Fruit fly (Drosophila melanogaster) whole organism: ENCODE measurements around the gene brv3.

Source experiments
- Dll ChIP-seq: fragments of >200 bp; optimal IDR thresholded peaks from 2 replicates; lab custom pipeline; 2017
- pan ChIP-seq: fragments of >200 bp; optimal IDR thresholded peaks from 2 replicates; lab custom pipeline; 2017

dm6 chrX:2646022-2646761 lies 21.8 kb upstream of the brv3 start:
- TF ChIP-seq Dll (peak; percentile 63), pan (lab: Kevin White, UChicago) (no peak)
